Worm (Caenorhabditis elegans): ENCODE measurements around the gene pro-1.

pro-1 gene

DNA sequence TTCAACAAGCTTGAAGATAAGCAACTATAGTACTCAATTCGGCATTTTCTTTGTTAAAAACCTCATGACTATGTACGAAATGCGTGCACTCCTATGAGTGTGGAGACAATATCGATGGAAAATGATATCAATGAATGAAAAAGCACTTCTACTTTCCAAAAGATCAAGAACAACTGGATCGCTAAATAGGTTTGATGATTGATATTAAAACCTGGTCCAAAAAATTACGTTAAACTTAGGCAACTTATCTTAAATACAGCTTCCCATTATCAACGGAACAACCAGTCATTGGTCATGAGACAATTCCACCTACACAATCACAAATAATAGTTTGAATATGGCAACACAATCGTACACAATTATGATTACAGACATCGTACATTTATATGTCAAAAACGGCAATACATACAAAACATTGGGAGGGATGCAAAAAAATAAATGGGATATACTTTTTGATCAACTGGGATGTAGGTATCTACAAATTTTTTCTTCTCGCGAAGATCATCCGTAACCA, 17.9 kb upstream of the pro-1 start:
- no peak for TF ChIP-seq tbx-11 (GFP tag; IDR thresholded peaks at IDR 0.05)
- no peak for TF ChIP-seq pes-1 (GFP tag; IDR thresholded peaks at IDR 0.05)
- no peak for TF ChIP-seq ama-1 (optimal IDR thresholded peaks at IDR 0.05)
- no peak for TF ChIP-seq F13C5.2 (tag; optimal IDR thresholded peaks at IDR 0.05)
- TF ChIP-seq aly-1 (tag; optimal IDR thresholded peaks at IDR 0.05) = no peak
- TF ChIP-seq scrt-1 (GFP tag; IDR thresholded peaks at IDR 0.05) = no peak
- no peak for TF ChIP-seq hmg-4 (GFP tag; optimal IDR thresholded peaks at IDR 0.05)
- no peak for TF ChIP-seq ceh-36 (tag; optimal IDR thresholded peaks at IDR 0.05)
- TF ChIP-seq ceh-13 (GFP tag; optimal IDR thresholded peaks at IDR 0.05) = no peak
- no peak for TF ChIP-seq B0310.2 (tag; optimal IDR thresholded peaks at IDR 0.05)
- no peak for TF ChIP-seq tra-4 (tag; optimal IDR thresholded peaks at IDR 0.05)
- no peak for TF ChIP-seq hmbx-1 (tag; optimal IDR thresholded peaks at IDR 0.05)
- no peak for TF ChIP-seq sea-1 (GFP tag; conservative IDR thresholded peaks at IDR 0.05)
- no peak for TF ChIP-seq flt-1 (GFP tag; IDR thresholded peaks at IDR 0.05)
- TF ChIP-seq hnd-1 (tag; optimal IDR thresholded peaks at IDR 0.05) = no peak
- no peak for TF ChIP-seq tbx-37 (GFP tag; conservative IDR thresholded peaks at IDR 0.05)
- TF ChIP-seq ets-7 (tag; optimal IDR thresholded peaks at IDR 0.05) = no peak

- no peak for TF ChIP-seq ceh-13 (GFP tag; optimal IDR thresholded peaks at IDR 0.05)
- no peak for TF ChIP-seq F13C5.2 (tag; optimal IDR thresholded peaks at IDR 0.05)
- TF ChIP-seq ceh-36 (tag; optimal IDR thresholded peaks at IDR 0.05) = no peak
- TF ChIP-seq aly-1 (tag; optimal IDR thresholded peaks at IDR 0.05) = no peak
- TF ChIP-seq scrt-1 (GFP tag; IDR thresholded peaks at IDR 0.05) = no peak
- no peak for TF ChIP-seq sea-1 (GFP tag; conservative IDR thresholded peaks at IDR 0.05)
- TF ChIP-seq ama-1 (optimal IDR thresholded peaks at IDR 0.05) = no peak
- no peak for TF ChIP-seq ets-7 (tag; optimal IDR thresholded peaks at IDR 0.05)
- no peak for TF ChIP-seq tbx-37 (GFP tag; conservative IDR thresholded peaks at IDR 0.05)
- no peak for TF ChIP-seq pes-1 (GFP tag; IDR thresholded peaks at IDR 0.05)
- TF ChIP-seq flt-1 (GFP tag; IDR thresholded peaks at IDR 0.05) = no peak
- TF ChIP-seq hmg-4 (GFP tag; optimal IDR thresholded peaks at IDR 0.05) = no peak
- no peak for TF ChIP-seq tbx-11 (GFP tag; IDR thresholded peaks at IDR 0.05)
- TF ChIP-seq tra-4 (tag; optimal IDR thresholded peaks at IDR 0.05) = no peak
- TF ChIP-seq hnd-1 (tag; optimal IDR thresholded peaks at IDR 0.05) = no peak
- no peak for TF ChIP-seq hmbx-1 (tag; optimal IDR thresholded peaks at IDR 0.05)
- no peak for TF ChIP-seq B0310.2 (tag; optimal IDR thresholded peaks at IDR 0.05)
Measured at ce11 chrII:10558962-10559415, 17.2 kb upstream of the pro-1 start.

DNA sequence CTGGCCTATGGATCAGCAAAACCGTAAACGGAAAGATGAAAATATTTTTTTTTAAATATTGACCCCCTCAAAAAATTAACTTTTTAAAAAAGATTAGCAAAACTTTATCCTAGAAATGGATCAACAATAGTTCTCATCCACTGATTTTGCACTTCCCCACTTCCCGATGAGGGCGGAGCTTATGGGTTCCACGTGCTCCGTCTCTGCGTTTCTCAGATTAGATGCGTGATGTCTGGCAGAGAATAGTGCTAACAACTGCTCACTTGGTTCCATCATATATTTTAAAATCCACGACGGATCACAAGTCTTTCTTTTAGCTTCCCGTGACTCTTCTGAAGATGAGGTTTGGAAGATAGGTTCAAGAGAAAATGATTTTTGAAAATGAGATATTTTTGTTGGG, 16.5 kb upstream of the pro-1 start:
- no peak for TF ChIP-seq hmbx-1 (tag; optimal IDR thresholded peaks at IDR 0.05)
- TF ChIP-seq flt-1 (GFP tag; IDR thresholded peaks at IDR 0.05) = no peak
- no peak for TF ChIP-seq ceh-13 (GFP tag; optimal IDR thresholded peaks at IDR 0.05)
- no peak for TF ChIP-seq ama-1 (optimal IDR thresholded peaks at IDR 0.05)
- TF ChIP-seq ets-7 (tag; optimal IDR thresholded peaks at IDR 0.05) = no peak
- no peak for TF ChIP-seq ceh-36 (tag; optimal IDR thresholded peaks at IDR 0.05)
- no peak for TF ChIP-seq hmg-4 (GFP tag; optimal IDR thresholded peaks at IDR 0.05)
- TF ChIP-seq hnd-1 (tag; optimal IDR thresholded peaks at IDR 0.05) = no peak
- TF ChIP-seq pes-1 (GFP tag; IDR thresholded peaks at IDR 0.05) = no peak
- TF ChIP-seq B0310.2 (tag; optimal IDR thresholded peaks at IDR 0.05) = no peak

ce11 chrII:10557206-10557574, 15.4 kb upstream of the pro-1 start:
- TF ChIP-seq sea-1 (GFP tag; conservative IDR thresholded peaks at IDR 0.05) (no peak), ama-1 (optimal IDR thresholded peaks at IDR 0.05) (no peak), scrt-1 (GFP tag; IDR thresholded peaks at IDR 0.05) (no peak), ceh-13 (GFP tag; optimal IDR thresholded peaks at IDR 0.05) (no peak)

- no peak for TF ChIP-seq ceh-36 (tag; optimal IDR thresholded peaks at IDR 0.05)
- TF ChIP-seq aly-1 (tag; optimal IDR thresholded peaks at IDR 0.05) = no peak
- TF ChIP-seq hmg-4 (GFP tag; optimal IDR thresholded peaks at IDR 0.05) = no peak
- TF ChIP-seq hnd-1 (tag; optimal IDR thresholded peaks at IDR 0.05) = no peak
- TF ChIP-seq F13C5.2 (tag; optimal IDR thresholded peaks at IDR 0.05) = no peak
- no peak for TF ChIP-seq B0310.2 (tag; optimal IDR thresholded peaks at IDR 0.05)
- TF ChIP-seq sea-1 (GFP tag; conservative IDR thresholded peaks at IDR 0.05) = no peak
- no peak for TF ChIP-seq scrt-1 (GFP tag; IDR thresholded peaks at IDR 0.05)
Measured at ce11 chrII:10556550-10557205, 14.9 kb upstream of the pro-1 start.

- TF ChIP-seq sea-1 (GFP tag; conservative IDR thresholded peaks at IDR 0.05) (no peak), ama-1 (optimal IDR thresholded peaks at IDR 0.05) (no peak), flt-1 (GFP tag; IDR thresholded peaks at IDR 0.05) (no peak), hnd-1 (tag; optimal IDR thresholded peaks at IDR 0.05) (no peak), tbx-11 (GFP tag; IDR thresholded peaks at IDR 0.05) (no peak), tra-4 (tag; optimal IDR thresholded peaks at IDR 0.05) (no peak), aly-1 (tag; optimal IDR thresholded peaks at IDR 0.05) (no peak), hmbx-1 (tag; optimal IDR thresholded peaks at IDR 0.05) (no peak), ceh-13 (GFP tag; optimal IDR thresholded peaks at IDR 0.05) (no peak), pes-1 (GFP tag; IDR thresholded peaks at IDR 0.05) (no peak), B0310.2 (tag; optimal IDR thresholded peaks at IDR 0.05) (no peak), ceh-36 (tag; optimal IDR thresholded peaks at IDR 0.05) (no peak), scrt-1 (GFP tag; IDR thresholded peaks at IDR 0.05) (no peak)
Measured at ce11 chrII:10555484-10556075, 13.8 kb upstream of the pro-1 start.

- TF ChIP-seq pes-1 (GFP tag; IDR thresholded peaks at IDR 0.05) = no peak
- no peak for TF ChIP-seq tra-4 (tag; optimal IDR thresholded peaks at IDR 0.05)
- no peak for TF ChIP-seq ama-1 (optimal IDR thresholded peaks at IDR 0.05)
- no peak for TF ChIP-seq tbx-37 (GFP tag; conservative IDR thresholded peaks at IDR 0.05)
- no peak for TF ChIP-seq sea-1 (GFP tag; conservative IDR thresholded peaks at IDR 0.05)
- no peak for TF ChIP-seq aly-1 (tag; optimal IDR thresholded peaks at IDR 0.05)
- no peak for TF ChIP-seq ceh-13 (GFP tag; optimal IDR thresholded peaks at IDR 0.05)
- TF ChIP-seq ets-7 (tag; optimal IDR thresholded peaks at IDR 0.05) = no peak
- TF ChIP-seq hmbx-1 (tag; optimal IDR thresholded peaks at IDR 0.05) = no peak
- no peak for TF ChIP-seq ceh-36 (tag; optimal IDR thresholded peaks at IDR 0.05)
- no peak for TF ChIP-seq hmg-4 (GFP tag; optimal IDR thresholded peaks at IDR 0.05)
- TF ChIP-seq F13C5.2 (tag; optimal IDR thresholded peaks at IDR 0.05) = no peak
- no peak for TF ChIP-seq tbx-11 (GFP tag; IDR thresholded peaks at IDR 0.05)
- TF ChIP-seq B0310.2 (tag; optimal IDR thresholded peaks at IDR 0.05) = no peak
- TF ChIP-seq hnd-1 (tag; optimal IDR thresholded peaks at IDR 0.05) = no peak
Measured at ce11 chrII:10554972-10555371, 13.2 kb upstream of the pro-1 start, which contains the start of gene mnk-1. Gene mnk-1 (minus strand): TSS chrII:10555044.
